Worm (Caenorhabditis elegans) whole organism, L2 larva: ENCODE measurements around the gene Y49F6B.6.

Experiments
- C34F6.9 ChIP-seq: fragments of 150-350 bp; optimal IDR thresholded peaks from 2 replicates; lab custom pipeline; 2014; ENCODE audit warnings: missing biosample characterization, missing genetic modification characterization
- F13H6.1 ChIP-seq: sonication (generic microtip); optimal IDR thresholded peaks from 2 replicates; lab custom pipeline; 2016; ENCODE audit warnings: missing genetic modification characterization, missing compliant biosample characterization
- R02D3.7 ChIP-seq: fragments of 150-350 bp; optimal IDR thresholded peaks from 2 replicates; lab custom pipeline; 2014; ENCODE audit warnings: missing biosample characterization, missing genetic modification characterization
- Y55F3AM.14 ChIP-seq: fragments of 200-800 bp; sonication (Bioruptor generic); optimal IDR thresholded peaks from 2 replicates; lab custom pipeline; 2018; ENCODE audit warnings: mild to moderate bottlenecking, missing genetic modification characterization, missing compliant biosample characterization
- ZK546.5 ChIP-seq: sonication (generic microtip); optimal IDR thresholded peaks from 2 replicates; lab custom pipeline; 2017; ENCODE audit warnings: missing biosample characterization, missing genetic modification characterization
- aly-2 ChIP-seq: fragments of 150-350 bp; optimal IDR thresholded peaks from 2 replicates; lab custom pipeline; 2014; ENCODE audit warnings: missing biosample characterization, missing genetic modification characterization
- ama-1 ChIP-seq: fragments of 150-350 bp; optimal IDR thresholded peaks from 2 replicates; lab custom pipeline; 2018; ENCODE audit warnings: inconsistent platforms
- blmp-1 ChIP-seq: sonication (generic microtip); optimal IDR thresholded peaks from 2 replicates; lab custom pipeline; 2017; ENCODE audit warnings: missing genetic modification characterization, mild to moderate bottlenecking, missing compliant biosample characterization, antibody characterized with exemption, moderate library complexity; ENCODE audit not compliant: insufficient read depth
- ceh-16 ChIP-seq: fragments of 150-350 bp; optimal IDR thresholded peaks from 2 replicates; lab custom pipeline; 2014; ENCODE audit warnings: missing biosample characterization, missing genetic modification characterization
- ceh-82 ChIP-seq: fragments of 150-350 bp; optimal IDR thresholded peaks from 2 replicates; lab custom pipeline; 2014; ENCODE audit warnings: missing biosample characterization, missing genetic modification characterization
- crh-2 ChIP-seq: sonication (generic microtip); optimal IDR thresholded peaks from 2 replicates; lab custom pipeline; 2017; ENCODE audit warnings: missing biosample characterization, missing genetic modification characterization
- dmd-4 ChIP-seq: sonication (generic microtip); optimal IDR thresholded peaks from 2 replicates; lab custom pipeline; 2017; ENCODE audit warnings: missing biosample characterization, missing genetic modification characterization
- egl-27 ChIP-seq: sonication (generic microtip); optimal IDR thresholded peaks from 3 replicates; lab custom pipeline; 2017; ENCODE audit warnings: missing biosample characterization, missing genetic modification reagents, missing genetic modification characterization
- elt-1 ChIP-seq: fragments of 150-350 bp; optimal IDR thresholded peaks from 2 replicates; lab custom pipeline; 2014; ENCODE audit warnings: missing biosample characterization, missing genetic modification characterization
- elt-3 ChIP-seq: sonication (generic microtip); optimal IDR thresholded peaks from 2 replicates; lab custom pipeline; 2017; ENCODE audit warnings: missing biosample characterization, missing genetic modification characterization
- fos-1 ChIP-seq: fragments of 150-350 bp; optimal IDR thresholded peaks from 2 replicates; lab custom pipeline; 2014; ENCODE audit warnings: missing biosample characterization, missing genetic modification characterization
- gmeb-1 ChIP-seq: fragments of 150-350 bp; optimal IDR thresholded peaks from 2 replicates; lab custom pipeline; 2014; ENCODE audit warnings: missing biosample characterization, missing genetic modification characterization
- lin-11 ChIP-seq: fragments of 150-350 bp; sonication (generic microtip); optimal IDR thresholded peaks from 2 replicates; lab custom pipeline; 2014; ENCODE audit warnings: missing biosample characterization, missing genetic modification characterization, inconsistent platforms, mixed read lengths
- lin-13 ChIP-seq: fragments of 150-350 bp; optimal IDR thresholded peaks from 2 replicates; lab custom pipeline; 2014; ENCODE audit warnings: missing biosample characterization, missing genetic modification reagents, missing genetic modification characterization
- lin-39 ChIP-seq: fragments of 150-350 bp; optimal IDR thresholded peaks from 2 replicates; lab custom pipeline; 2014; ENCODE audit warnings: missing biosample characterization, missing genetic modification reagents, missing genetic modification characterization
- lsy-2 ChIP-seq, 2 experiments: fragments of 150-350 bp in 1 of 2; sonication (generic microtip) in 1 of 2; optimal IDR thresholded peaks; 2 replicates each; lab custom pipeline; 2014 to 2017; ENCODE audit warnings: missing biosample characterization in 2 of 2, missing genetic modification characterization in 2 of 2
- mab-5 ChIP-seq: fragments of 150-350 bp; optimal IDR thresholded peaks from 2 replicates; lab custom pipeline; 2014; ENCODE audit warnings: missing biosample characterization, missing genetic modification characterization
- mbf-1 ChIP-seq: sonication (generic microtip); optimal IDR thresholded peaks from 2 replicates; lab custom pipeline; 2017; ENCODE audit warnings: missing biosample characterization, missing genetic modification characterization
- mdl-1 ChIP-seq, 2 experiments: fragments of 150-350 bp in 1 of 2; sonication (generic microtip) in 1 of 2; optimal IDR thresholded peaks; 2 replicates each; lab custom pipeline; 2017; ENCODE audit warnings: missing biosample characterization in 2 of 2, missing genetic modification characterization in 2 of 2
- nhr-10 ChIP-seq: sonication (generic microtip); optimal IDR thresholded peaks from 2 replicates; lab custom pipeline; 2017; ENCODE audit warnings: missing biosample characterization, missing genetic modification characterization
- nhr-11 ChIP-seq: fragments of 150-350 bp; optimal IDR thresholded peaks from 2 replicates; lab custom pipeline; 2014; ENCODE audit warnings: missing biosample characterization, missing genetic modification characterization
- nhr-12 ChIP-seq: fragments of 150-350 bp; optimal IDR thresholded peaks from 2 replicates; lab custom pipeline; 2014; ENCODE audit warnings: missing biosample characterization, missing genetic modification characterization
- nhr-21 ChIP-seq: fragments of 150-350 bp; optimal IDR thresholded peaks from 2 replicates; lab custom pipeline; 2014; ENCODE audit warnings: missing biosample characterization, missing genetic modification characterization
- nhr-23 ChIP-seq: fragments of 150-350 bp; optimal IDR thresholded peaks from 2 replicates; lab custom pipeline; 2014; ENCODE audit warnings: missing biosample characterization, missing genetic modification reagents, missing genetic modification characterization
- nhr-237 ChIP-seq: fragments of 150-350 bp; optimal IDR thresholded peaks from 2 replicates; lab custom pipeline; 2014; ENCODE audit warnings: missing biosample characterization, missing genetic modification characterization
- nhr-25 ChIP-seq: fragments of 150-350 bp; sonication (generic microtip); optimal IDR thresholded peaks from 3 replicates; lab custom pipeline; 2014; ENCODE audit warnings: missing biosample characterization, missing genetic modification characterization
- nhr-6 ChIP-seq: fragments of 150-350 bp; optimal IDR thresholded peaks from 2 replicates; lab custom pipeline; 2014; ENCODE audit warnings: missing biosample characterization, missing genetic modification characterization
- nhr-77 ChIP-seq: fragments of 150-350 bp; optimal IDR thresholded peaks from 2 replicates; lab custom pipeline; 2014; ENCODE audit warnings: missing biosample characterization, missing genetic modification characterization
- peb-1 ChIP-seq: fragments of 150-350 bp; optimal IDR thresholded peaks from 2 replicates; lab custom pipeline; 2014; ENCODE audit warnings: missing biosample characterization, missing genetic modification characterization
- sem-4 ChIP-seq: fragments of 150-350 bp; optimal IDR thresholded peaks from 2 replicates; lab custom pipeline; 2014; ENCODE audit warnings: missing biosample characterization, missing genetic modification reagents, missing genetic modification characterization
- skn-1 ChIP-seq: sonication (generic microtip); optimal IDR thresholded peaks from 2 replicates; lab custom pipeline; 2017; ENCODE audit warnings: missing biosample characterization, missing genetic modification characterization
- sma-3 ChIP-seq: sonication (generic microtip); optimal IDR thresholded peaks from 2 replicates; lab custom pipeline; 2016; ENCODE audit warnings: missing genetic modification reagents, missing genetic modification characterization, missing compliant biosample characterization
- sma-9 ChIP-seq, 2 experiments: fragments of 150-350 bp in 1 of 2; sonication (generic microtip) in 1 of 2; optimal IDR thresholded peaks; 2 replicates each; lab custom pipeline; 2014 to 2016; ENCODE audit warnings: missing genetic modification characterization in 2 of 2, mild to moderate bottlenecking in 1 of 2, missing biosample characterization in 1 of 2, missing compliant biosample characterization in 1 of 2, missing genetic modification reagents in 1 of 2, moderate library complexity in 1 of 2
- snpc-4 ChIP-seq: fragments of 150-350 bp; optimal IDR thresholded peaks from 2 replicates; lab custom pipeline; 2014; ENCODE audit warnings: missing biosample characterization, missing genetic modification characterization
- unc-39 ChIP-seq: fragments of 150-350 bp; optimal IDR thresholded peaks from 2 replicates; lab custom pipeline; 2014; ENCODE audit warnings: missing biosample characterization, missing genetic modification characterization
- unc-55 ChIP-seq: fragments of 150-350 bp; sonication (generic microtip); optimal IDR thresholded peaks from 3 replicates; lab custom pipeline; 2014; ENCODE audit warnings: missing biosample characterization, missing genetic modification reagents, missing genetic modification characterization
- unc-62 ChIP-seq: fragments of 150-350 bp; optimal IDR thresholded peaks from 2 replicates; lab custom pipeline; 2014; ENCODE audit warnings: missing biosample characterization, missing genetic modification reagents, missing genetic modification characterization
- zag-1 ChIP-seq: fragments of 150-350 bp; optimal IDR thresholded peaks from 2 replicates; lab custom pipeline; 2014; ENCODE audit warnings: missing biosample characterization, missing genetic modification characterization
- ztf-1 ChIP-seq: fragments of 200-800 bp; sonication (Bioruptor generic); conservative IDR thresholded peaks from 2 replicates; pipeline ENCODE4 v1.3.6; 2022; ENCODE audit warnings: missing genetic modification characterization, missing compliant biosample characterization
- ztf-11 ChIP-seq: sonication (generic microtip); optimal IDR thresholded peaks from 2 replicates; lab custom pipeline; 2017; ENCODE audit warnings: missing biosample characterization, missing genetic modification characterization
- ztf-4 ChIP-seq: fragments of 150-350 bp; optimal IDR thresholded peaks from 2 replicates; lab custom pipeline; 2014; ENCODE audit warnings: missing biosample characterization, missing genetic modification characterization

The Y49F6B.6 gene

ce11 chrII:3436412-3436811 lies 36.5 kb upstream of the Y49F6B.6 start, which contains the start of gene skpo-2:
Gene skpo-2, minus strand, starts transcription at chrII:3436512.
- no peak for TF ChIP-seq ZK546.5 (tag; lab: Kevin White, UChicago)
- TF ChIP-seq nhr-21 (tag; lab: Kevin White, UChicago), result no peak
- TF ChIP-seq unc-62 (GFP tag; lab: Kevin White, UChicago), result no peak
- TF ChIP-seq, all 48 proteins: peak for 0

- no peak for TF ChIP-seq elt-1
- no peak for TF ChIP-seq nhr-12 (tag; lab: Kevin White, UChicago)
- no peak for TF ChIP-seq ztf-11
- TF ChIP-seq unc-62 (GFP tag; lab: Kevin White, UChicago), result no peak
- TF ChIP-seq blmp-1, result no peak
- no peak for TF ChIP-seq ztf-4 (tag; lab: Kevin White, UChicago)
- TF ChIP-seq Y55F3AM.14 (GFP tag; lab: Kevin White, UChicago), result no peak
- TF ChIP-seq lin-13, result no peak
- no peak for TF ChIP-seq R02D3.7 (tag; lab: Kevin White, UChicago)
- no peak for TF ChIP-seq nhr-25
- no peak for TF ChIP-seq sem-4
- TF ChIP-seq lin-11 (tag; lab: Kevin White, UChicago), result no peak
Observed at ce11 chrII:3437393-3437792, 35.5 kb upstream of the Y49F6B.6 start.

- peak; percentile 39 for TF ChIP-seq blmp-1
- no peak for TF ChIP-seq sma-3 (GFP tag; lab: Kevin White, UChicago)
- no peak for TF ChIP-seq snpc-4 (tag; lab: Kevin White, UChicago)
- no peak for TF ChIP-seq nhr-11 (tag; lab: Kevin White, UChicago)
Observed at ce11 chrII:3438280-3438679, 34.6 kb upstream of the Y49F6B.6 start.

ce11 chrII:3439244-3439698 lies 33.6 kb upstream of the Y49F6B.6 start:
- TF ChIP-seq dmd-4 (tag; lab: Kevin White, UChicago), result no peak
- no peak for TF ChIP-seq skn-1 (tag; lab: Kevin White, UChicago)
- peak; percentile 6 for TF ChIP-seq nhr-21 (tag; lab: Kevin White, UChicago)
- TF ChIP-seq lin-13, result peak; percentile 27
- TF ChIP-seq aly-2, result no peak
- TF ChIP-seq C34F6.9, result no peak
- no peak for TF ChIP-seq nhr-6 (tag; lab: Kevin White, UChicago)
- no peak for TF ChIP-seq nhr-23 (tag; lab: Kevin White, UChicago)
- TF ChIP-seq F13H6.1 (tag; lab: Kevin White, UChicago), result no peak
- TF ChIP-seq sma-3 (GFP tag; lab: Kevin White, UChicago), result peak; percentile 68
- TF ChIP-seq ceh-82 (tag; lab: Kevin White, UChicago), result no peak
- no peak for TF ChIP-seq nhr-77
- TF ChIP-seq Y55F3AM.14 (GFP tag; lab: Kevin White, UChicago), result no peak
- no peak for TF ChIP-seq ceh-16 (tag; lab: Kevin White, UChicago)
- no peak for TF ChIP-seq ztf-4 (tag; lab: Kevin White, UChicago)
- TF ChIP-seq ZK546.5 (tag; lab: Kevin White, UChicago), result no peak
- TF ChIP-seq unc-55, result no peak
- TF ChIP-seq mbf-1 (tag; lab: Kevin White, UChicago), result no peak
- TF ChIP-seq ztf-1, result no peak
- no peak for TF ChIP-seq peb-1 (tag; lab: Kevin White, UChicago)
- no peak for TF ChIP-seq nhr-237 (tag; lab: Kevin White, UChicago)
- TF ChIP-seq fos-1 (tag; lab: Kevin White, UChicago), result peak; percentile 64
- TF ChIP-seq gmeb-1 (tag; lab: Kevin White, UChicago), result peak; percentile 46
- TF ChIP-seq lin-11 (tag; lab: Kevin White, UChicago), result no peak
- TF ChIP-seq blmp-1, result no peak
- no peak for TF ChIP-seq ama-1 (lab: Kevin White, UChicago)
- no peak for TF ChIP-seq mab-5
- TF ChIP-seq elt-1, result no peak
- TF ChIP-seq lsy-2 (tag; optimal IDR thresholded peaks at IDR 0.05; lab: Kevin White, UChicago), result no peak
- no peak for TF ChIP-seq elt-3 (tag; lab: Kevin White, UChicago)
- no peak for TF ChIP-seq unc-39 (tag; lab: Kevin White, UChicago)
- peak; percentile 29 for TF ChIP-seq crh-2 (tag; lab: Kevin White, UChicago)
- peak; percentile 7 for TF ChIP-seq egl-27 (tag; lab: Kevin White, UChicago)
- no peak for TF ChIP-seq zag-1 (tag; lab: Kevin White, UChicago)
- TF ChIP-seq nhr-11 (tag; lab: Kevin White, UChicago), result no peak
- TF ChIP-seq nhr-25, result no peak
- TF ChIP-seq nhr-10 (tag; lab: Kevin White, UChicago), result no peak
- TF ChIP-seq snpc-4 (tag; lab: Kevin White, UChicago), result no peak
- no peak for TF ChIP-seq lin-39 (tag; lab: Kevin White, UChicago)
- TF ChIP-seq sem-4, result no peak
- no peak for TF ChIP-seq mdl-1 (tag; optimal IDR thresholded peaks at IDR 0.05; lab: Kevin White, UChicago)
- TF ChIP-seq unc-62 (GFP tag; lab: Kevin White, UChicago), result no peak
- TF ChIP-seq sma-9 (GFP tag; optimal IDR thresholded peaks at IDR 0.05; lab: Kevin White, UChicago), result peak; percentile 16
- no peak for TF ChIP-seq sma-9 (tag; optimal IDR thresholded peaks at IDR 0.05; lab: Kevin White, UChicago)
- TF ChIP-seq nhr-12 (tag; lab: Kevin White, UChicago), result no peak
- TF ChIP-seq ztf-11, result no peak
